1 fruit fly cellular context compared by ENCODE assay signal in the genomic region with DNA sequence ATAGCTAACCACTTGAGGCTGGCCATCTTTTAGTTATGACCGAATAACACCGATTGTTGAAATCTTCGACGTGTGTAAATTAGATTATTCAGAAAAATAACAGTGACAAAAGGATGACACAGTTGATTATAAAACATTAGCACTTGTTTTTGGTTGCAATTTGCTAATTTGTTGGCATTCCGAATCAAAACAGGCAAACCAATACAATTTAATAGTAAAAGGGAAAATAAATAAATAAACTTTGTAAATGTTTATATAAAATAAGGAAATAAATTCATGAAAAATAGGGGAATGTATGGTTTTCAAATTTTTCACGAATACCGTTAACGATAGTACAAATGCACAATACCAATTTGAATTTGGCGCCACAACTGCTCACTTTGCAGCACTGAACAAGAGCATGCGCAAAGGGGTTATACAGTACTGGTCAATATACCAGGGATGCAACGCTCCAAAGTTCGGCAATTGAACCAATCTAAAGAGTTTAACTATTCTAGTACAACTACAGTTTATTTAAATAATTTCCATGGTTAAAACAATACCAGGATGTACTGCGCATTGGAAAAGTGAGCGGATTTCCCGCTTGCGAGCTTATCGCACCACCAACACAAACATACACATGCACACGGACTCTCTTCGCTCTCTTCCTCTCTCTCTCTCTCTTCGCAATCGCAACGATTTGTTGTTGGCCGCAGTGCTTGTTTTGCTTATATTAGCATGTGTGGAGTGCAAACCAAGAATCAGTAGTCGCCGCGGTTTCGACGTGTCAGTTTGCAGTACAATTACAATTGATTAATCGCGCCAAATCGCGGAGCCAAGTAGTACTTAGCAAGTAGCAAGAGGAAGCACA.
A peak's percentile ranks its signal among the peaks of the same experiment; 100 is the strongest.
TF ChIP-seq lines count a peak whose summit lies in the region.

A gene (minus strand): TSS at position 76 of the 850 bp plus-strand sequence.
A gene (plus strand): TSS at position 415 of the 850 bp plus-strand sequence.

TF ChIP-seq in whole organism, embryonic, 481 proteins besides CTCF, POLR2A, EP300 and RAD21 (continued from another document and continues in another):
- TF ChIP-seq CG12769 (tag; optimal IDR thresholded peaks at IDR 0.05; lab: Kevin White, UChicago) (peak; percentile 78), CG8089 (GFP tag; optimal IDR thresholded peaks at IDR 0.05; lab: Kevin White, UChicago) (peak; percentile 45), dati (GFP tag; IDR thresholded peaks at IDR 0.05; lab: Robert Waterston, UW) (no peak), CG13894 (tag; optimal IDR thresholded peaks at IDR 0.05; lab: Kevin White, UChicago) (peak; percentile 60), CG12071 (GFP tag; optimal IDR thresholded peaks at IDR 0.05; lab: Kevin White, UChicago) (peak; percentile 45), bab2 (GFP tag; optimal IDR thresholded peaks at IDR 0.05; lab: Kevin White, UChicago) (peak; percentile 72), Hr51 (GFP tag; optimal IDR thresholded peaks at IDR 0.05; lab: Kevin White, UChicago) (peak; percentile 64 to 88), Rx (GFP tag; IDR thresholded peaks at IDR 0.05; lab: Robert Waterston, UW) (peak; percentile 44), CG7357 (GFP tag; IDR thresholded peaks at IDR 0.05; lab: Robert Waterston, UW) (no peak), Ets97D (GFP tag; optimal IDR thresholded peaks at IDR 0.05; lab: Kevin White, UChicago) (peak; percentile 85), wdn (GFP tag; IDR thresholded peaks at IDR 0.05; lab: Robert Waterston, UW) (no peak), bigmax (GFP tag; optimal IDR thresholded peaks at IDR 0.05; lab: Kevin White, UChicago) (peak; percentile 23), aop (GFP tag; IDR thresholded peaks at IDR 0.05; lab: Robert Waterston, UW) (no peak), klu (GFP tag; IDR thresholded peaks at IDR 0.05; lab: Robert Waterston, UW) (peak; percentile 46; the same call in 1 of the 2 replicates), peb (GFP tag; IDR thresholded peaks at IDR 0.05; lab: Robert Waterston, UW) (0 out of 2 replicates have a peak, but pooled peaks have one; percentile 11), sima (GFP tag; optimal IDR thresholded peaks at IDR 0.05; lab: Kevin White, UChicago) (peak; percentile 15), Nf-YA (GFP tag; IDR thresholded peaks at IDR 0.05; lab: Robert Waterston, UW) (peak; percentile 36), CG18011 (GFP tag; optimal IDR thresholded peaks at IDR 0.05; lab: Kevin White, UChicago) (peak; percentile 62), Dfd (GFP tag; optimal IDR thresholded peaks at IDR 0.05; lab: Kevin White, UChicago) (no peak), ci (GFP tag; IDR thresholded peaks at IDR 0.05; lab: Robert Waterston, UW) (peak; percentile 91), Jarid2 (GFP tag; optimal IDR thresholded peaks at IDR 0.05; lab: Kevin White, UChicago) (peak; percentile 87), salm (tag; optimal IDR thresholded peaks at IDR 0.05; lab: Kevin White, UChicago) (peak; percentile 60), Dad (GFP tag; optimal IDR thresholded peaks at IDR 0.05; lab: Kevin White, UChicago) (peak; percentile 79), ase (GFP tag; IDR thresholded peaks at IDR 0.05; lab: Robert Waterston, UW) (peak; percentile 43; the same call in 1 of the 3 replicates), nerfin-2 (GFP tag; IDR thresholded peaks at IDR 0.05; lab: Robert Waterston, UW; ENCODE audit: partially characterized antibody) (peak; percentile 39; the same call in 1 of the 2 replicates), CG14050 (GFP tag; IDR thresholded peaks at IDR 0.05; lab: Robert Waterston, UW) (peak; percentile 33; the same call in 2 of the 3 replicates), Optix (GFP tag; IDR thresholded peaks at IDR 0.05; lab: Robert Waterston, UW) (0 out of 3 replicates have a peak, but pooled peaks have one; percentile 40), bbx (GFP tag; IDR thresholded peaks at IDR 0.05; lab: Robert Waterston, UW; ENCODE audit: partially characterized antibody) (no peak; the same call in 1 of the 2 replicates), exex (tag; optimal IDR thresholded peaks at IDR 0.05; lab: Kevin White, UChicago) (peak; percentile 66), dm (GFP tag; optimal IDR thresholded peaks at IDR 0.05; lab: Kevin White, UChicago) (no peak), CG15514 (GFP tag; optimal IDR thresholded peaks at IDR 0.05; lab: Kevin White, UChicago) (peak; percentile 97), caup (GFP tag; optimal IDR thresholded peaks at IDR 0.05; lab: Kevin White, UChicago; ENCODE audit: severe bottlenecking) (peak; percentile 85), HLH54F (GFP tag; optimal IDR thresholded peaks at IDR 0.05; lab: Kevin White, UChicago) (peak; percentile 84), cg (GFP tag; optimal IDR thresholded peaks at IDR 0.05; lab: Kevin White, UChicago) (peak; percentile 95), Vsx1 (GFP tag; optimal IDR thresholded peaks at IDR 0.05; lab: Kevin White, UChicago) (peak; percentile 23), CG17829 (tag; optimal IDR thresholded peaks at IDR 0.05; lab: Kevin White, UChicago) (peak; percentile 73), CG2120 (GFP tag; optimal IDR thresholded peaks at IDR 0.05; lab: Kevin White, UChicago) (peak; percentile 88), CG31365 (tag; optimal IDR thresholded peaks at IDR 0.05; lab: Kevin White, UChicago) (peak; percentile 26), CG13123 (GFP tag; optimal IDR thresholded peaks at IDR 0.05; lab: Kevin White, UChicago) (peak; percentile 75), CG3838 (GFP tag; optimal IDR thresholded peaks at IDR 0.05; lab: Kevin White, UChicago) (peak; percentile 18), ken (GFP tag; IDR thresholded peaks at IDR 0.05; lab: Robert Waterston, UW) (peak; percentile 72), sqz (GFP tag; optimal IDR thresholded peaks at IDR 0.05; lab: Kevin White, UChicago) (peak; percentile 36), CG31388 (GFP tag; optimal IDR thresholded peaks at IDR 0.05; lab: Kevin White, UChicago) (peak; percentile 31), CG12659 (GFP tag; optimal IDR thresholded peaks at IDR 0.05; lab: Kevin White, UChicago) (peak; percentile 84), Gug (GFP tag; IDR thresholded peaks at IDR 0.05; lab: Robert Waterston, UW) (peak; percentile 50; the same call in 3 of the 4 replicates), pros (GFP tag; optimal IDR thresholded peaks at IDR 0.05; lab: Kevin White, UChicago) (no peak), CG11723 (GFP tag; optimal IDR thresholded peaks at IDR 0.05; lab: Kevin White, UChicago) (peak; percentile 57), CG15479 (GFP tag; optimal IDR thresholded peaks at IDR 0.05; lab: Kevin White, UChicago) (peak; percentile 90), Dip3 (GFP tag; optimal IDR thresholded peaks at IDR 0.05; lab: Kevin White, UChicago) (peak; percentile 83), CG10979 (tag; optimal IDR thresholded peaks at IDR 0.05; lab: Kevin White, UChicago) (peak; percentile 56), Fer2 (tag; optimal IDR thresholded peaks at IDR 0.05; lab: Kevin White, UChicago) (peak; percentile 43), oc (tag; optimal IDR thresholded peaks at IDR 0.05; lab: Kevin White, UChicago) (peak; percentile 46), CG15073 (GFP tag; optimal IDR thresholded peaks at IDR 0.05; lab: Kevin White, UChicago) (no peak), z (GFP tag; IDR thresholded peaks at IDR 0.05; lab: Robert Waterston, UW) (0 out of 3 replicates have a peak, but pooled peaks have one; percentile 22), CG7928 (GFP tag; optimal IDR thresholded peaks at IDR 0.05; lab: Kevin White, UChicago) (peak; percentile 99), NK7.1 (GFP tag; optimal IDR thresholded peaks at IDR 0.05; lab: Kevin White, UChicago) (peak; percentile 51), CG1602 (GFP tag; optimal IDR thresholded peaks at IDR 0.05; lab: Kevin White, UChicago) (peak; percentile 79), sisA (GFP tag; IDR thresholded peaks at IDR 0.05; lab: Robert Waterston, UW) (peak; percentile 65), CoRest (tag; optimal IDR thresholded peaks at IDR 0.05; lab: Kevin White, UChicago) (peak; percentile 72), chm (GFP tag; IDR thresholded peaks at IDR 0.05; lab: Robert Waterston, UW) (peak; percentile 73), Hmx (GFP tag; optimal IDR thresholded peaks at IDR 0.05; lab: Kevin White, UChicago) (peak; percentile 6), Atf6 (GFP tag; IDR thresholded peaks at IDR 0.05; lab: Robert Waterston, UW) (peak; percentile 70), tio (GFP tag; optimal IDR thresholded peaks at IDR 0.05; lab: Kevin White, UChicago) (peak; percentile 48), Tbp (GFP tag; optimal IDR thresholded peaks at IDR 0.05; lab: Kevin White, UChicago) (no peak), CG1603 (tag; optimal IDR thresholded peaks at IDR 0.05; lab: Kevin White, UChicago) (peak; percentile 82), Lhr (GFP tag; optimal IDR thresholded peaks at IDR 0.05; lab: Kevin White, UChicago) (peak; percentile 55), CG13775 (GFP tag; optimal IDR thresholded peaks at IDR 0.05; lab: Kevin White, UChicago) (peak; percentile 72), Abd-B (GFP tag; optimal IDR thresholded peaks at IDR 0.05; lab: Kevin White, UChicago) (peak; percentile 33), emc (GFP tag; optimal IDR thresholded peaks at IDR 0.05; lab: Kevin White, UChicago) (peak; percentile 58), Hey (tag; optimal IDR thresholded peaks at IDR 0.05; lab: Kevin White, UChicago) (no peak), so (GFP tag; IDR thresholded peaks at IDR 0.05; lab: Robert Waterston, UW) (peak; percentile 65; the same call in 1 of the 3 replicates), CG6254 (GFP tag; optimal IDR thresholded peaks at IDR 0.05; lab: Kevin White, UChicago) (peak; percentile 2), Dip2 (GFP tag; IDR thresholded peaks at IDR 0.05; lab: Robert Waterston, UW) (no peak), CG18619 (GFP tag; optimal IDR thresholded peaks at IDR 0.05; lab: Kevin White, UChicago) (peak; percentile 58), dysf (GFP tag; IDR thresholded peaks at IDR 0.05; lab: Robert Waterston, UW) (peak; percentile 67; the same call in 2 of the 3 replicates), CG11695 (GFP tag; IDR thresholded peaks at IDR 0.05; lab: Robert Waterston, UW) (peak; percentile 64; the same call in 2 of the 3 replicates), CG42726 (GFP tag; IDR thresholded peaks at IDR 0.05; lab: Robert Waterston, UW; ENCODE audit: partially characterized antibody) (0 out of 2 replicates have a peak, but pooled peaks have one; percentile 17), CG2712 (tag; optimal IDR thresholded peaks at IDR 0.05; lab: Kevin White, UChicago) (peak; percentile 68), en (GFP tag; optimal IDR thresholded peaks at IDR 0.05; lab: Kevin White, UChicago) (peak; percentile 67), dimm (GFP tag; IDR thresholded peaks at IDR 0.05; lab: Robert Waterston, UW) (no peak), crp (GFP tag; optimal IDR thresholded peaks at IDR 0.05; lab: Kevin White, UChicago) (peak in 1 of 2 experiments; percentile 49), CG14667 (GFP tag; IDR thresholded peaks at IDR 0.05; lab: Robert Waterston, UW) (peak; percentile 45), nau (GFP tag; optimal IDR thresholded peaks at IDR 0.05; lab: Kevin White, UChicago) (peak; percentile 68), Mad (GFP tag; optimal IDR thresholded peaks at IDR 0.05; lab: Kevin White, UChicago) (peak; percentile 80), CG17361 (GFP tag; IDR thresholded peaks at IDR 0.05; lab: Robert Waterston, UW) (peak; percentile 74; the same call in 2 of the 3 replicates), Spps (tag; optimal IDR thresholded peaks at IDR 0.05; lab: Kevin White, UChicago) (peak; percentile 11), B-H2 (GFP tag; optimal IDR thresholded peaks at IDR 0.05; lab: Kevin White, UChicago) (peak; percentile 85), Dbx (GFP tag; IDR thresholded peaks at IDR 0.05; lab: Robert Waterston, UW) (peak; percentile 80), NfI (GFP tag; optimal IDR thresholded peaks at IDR 0.05; lab: Kevin White, UChicago) (peak; percentile 82), CG30020 (tag; optimal IDR thresholded peaks at IDR 0.05; lab: Kevin White, UChicago) (peak; percentile 47), Six4 (GFP tag; optimal IDR thresholded peaks at IDR 0.05; lab: Kevin White, UChicago) (peak; percentile 68), Max (GFP tag; optimal IDR thresholded peaks at IDR 0.05; lab: Kevin White, UChicago) (peak; percentile 79), CG31441 (GFP tag; IDR thresholded peaks at IDR 0.05; lab: Robert Waterston, UW) (peak; percentile 50), Antp (GFP tag; optimal IDR thresholded peaks at IDR 0.05; lab: Kevin White, UChicago) (peak; percentile 80), CG13296 (GFP tag; optimal IDR thresholded peaks at IDR 0.05; lab: Kevin White, UChicago) (peak; percentile 69), sd (tag; optimal IDR thresholded peaks at IDR 0.05; lab: Kevin White, UChicago) (no peak), abd-A (tag; optimal IDR thresholded peaks at IDR 0.05; lab: Kevin White, UChicago) (no peak), CG3281 (GFP tag; optimal IDR thresholded peaks at IDR 0.05; lab: Kevin White, UChicago) (peak; percentile 60), CG3726 (GFP tag; IDR thresholded peaks at IDR 0.05; lab: Robert Waterston, UW) (0 out of 3 replicates have a peak, but pooled peaks have one; percentile 4), CG4360 (GFP tag; IDR thresholded peaks at IDR 0.05; lab: Robert Waterston, UW) (peak; percentile 73), CG7745 (tag; optimal IDR thresholded peaks at IDR 0.05; lab: Kevin White, UChicago) (peak; percentile 8), chif (GFP tag; optimal IDR thresholded peaks at IDR 0.05; lab: Kevin White, UChicago) (peak; percentile 68 to 76), CG5245 (GFP tag; optimal IDR thresholded peaks at IDR 0.05; lab: Kevin White, UChicago) (peak; percentile 75), Atf3 (GFP tag; optimal IDR thresholded peaks at IDR 0.05; lab: Kevin White, UChicago) (peak; percentile 40), corto (GFP tag; optimal IDR thresholded peaks at IDR 0.05; lab: Kevin White, UChicago) (peak; percentile 75), C15 (GFP tag; IDR thresholded peaks at IDR 0.05; lab: Robert Waterston, UW) (no peak), tgo (GFP tag; IDR thresholded peaks at IDR 0.05; lab: Robert Waterston, UW) (peak; percentile 44; the same call in 2 of the 3 replicates), CG17385 (GFP tag; optimal IDR thresholded peaks at IDR 0.05; lab: Kevin White, UChicago) (peak; percentile 87), B-H1 (GFP tag; IDR thresholded peaks at IDR 0.05; lab: Robert Waterston, UW) (no peak), CG3407 (GFP tag; optimal IDR thresholded peaks at IDR 0.05; lab: Kevin White, UChicago) (peak; percentile 67), chn (GFP tag; optimal IDR thresholded peaks at IDR 0.05; lab: Kevin White, UChicago) (peak; percentile 74), CG14710 (tag; optimal IDR thresholded peaks at IDR 0.05; lab: Kevin White, UChicago) (peak; percentile 79), jumu (GFP tag; optimal IDR thresholded peaks at IDR 0.05; lab: Kevin White, UChicago) (peak; percentile 87), CG17328 (GFP tag; IDR thresholded peaks at IDR 0.05; lab: Robert Waterston, UW) (peak; percentile 66; the same call in 1 of the 2 replicates), CG8281 (tag; optimal IDR thresholded peaks at IDR 0.05; lab: Kevin White, UChicago) (no peak), her (GFP tag; optimal IDR thresholded peaks at IDR 0.05; lab: Kevin White, UChicago) (peak; percentile 77), p53 (GFP tag; optimal IDR thresholded peaks at IDR 0.05; lab: Kevin White, UChicago) (peak; percentile 38)
